Worm (Caenorhabditis elegans): ENCODE results near the gene Y38E10A.34.
A peak's percentile ranks its signal among the peaks of the same experiment; 100 is the strongest.

Y38E10A.34 gene

ce11 chrII:12619288-12619687 lies 11.7 kb upstream of the Y38E10A.34 start, which contains the start of gene nspe-2:
Gene nspe-2, minus strand, starts transcription at chrII:12619388.
- TF ChIP-seq lir-3 (tag; optimal IDR thresholded peaks at IDR 0.05; ENCODE audit: poor library complexity) (no peak), nhr-12 (tag; optimal IDR thresholded peaks at IDR 0.05) (no peak)

- TF ChIP-seq lin-35 (GFP tag; optimal IDR thresholded peaks at IDR 0.05) (no peak), pqm-1 (tag; optimal IDR thresholded peaks at IDR 0.05) (no peak), skn-1 (tag; optimal IDR thresholded peaks at IDR 0.05) (no peak), ceh-82 (tag; optimal IDR thresholded peaks at IDR 0.05) (no peak), mep-1 (tag; optimal IDR thresholded peaks at IDR 0.05) (no peak), C04F5.9 (tag; optimal IDR thresholded peaks at IDR 0.05) (no peak), nhr-28 (tag; optimal IDR thresholded peaks at IDR 0.05) (no peak)
Measured at ce11 chrII:12620764-12621163, 10.2 kb upstream of the Y38E10A.34 start, which contains the start of gene nspe-1. Gene nspe-1, minus strand, starts transcription at chrII:12620864.

ce11 chrII:12621908-12622566 lies 9.0 kb upstream of the Y38E10A.34 start, which contains the start of gene nspe-8:
Gene nspe-8, minus strand, starts transcription at chrII:12621958.
- no peak for TF ChIP-seq ztf-11 (tag; optimal IDR thresholded peaks at IDR 0.05)
- TF ChIP-seq egl-13 (tag; optimal IDR thresholded peaks at IDR 0.05) = no peak
- no peak for TF ChIP-seq efl-3 (GFP tag; optimal IDR thresholded peaks at IDR 0.05)
- no peak for TF ChIP-seq nhr-84 (tag; optimal IDR thresholded peaks at IDR 0.05)
- peak; percentile 70 for TF ChIP-seq lin-14 (GFP tag; optimal IDR thresholded peaks at IDR 0.05)
- TF ChIP-seq nhr-237 (tag; optimal IDR thresholded peaks at IDR 0.05) = no peak
- TF ChIP-seq C04F5.9 (tag; optimal IDR thresholded peaks at IDR 0.05) = no peak
- TF ChIP-seq hpl-2 (GFP tag; optimal IDR thresholded peaks at IDR 0.05) = no peak
- no peak for TF ChIP-seq Y116A8C.19 (tag; optimal IDR thresholded peaks at IDR 0.05; ENCODE audit: borderline replicate concordance)
- no peak for TF ChIP-seq pqm-1 (tag; optimal IDR thresholded peaks at IDR 0.05)
- peak in 1 of 2 experiments; percentile 65 for TF ChIP-seq lin-35 (GFP tag; optimal IDR thresholded peaks at IDR 0.05)
- TF ChIP-seq tbx-2 (tag; optimal IDR thresholded peaks at IDR 0.05) = peak; percentile 77
- TF ChIP-seq elt-2 (tag; optimal IDR thresholded peaks at IDR 0.05) = no peak
- peak; percentile 69 for TF ChIP-seq nhr-47 (tag; optimal IDR thresholded peaks at IDR 0.05)
- no peak for TF ChIP-seq aha-1 (tag; optimal IDR thresholded peaks at IDR 0.05)
- peak; percentile 44 for TF ChIP-seq nhr-19 (GFP tag; conservative IDR thresholded peaks at IDR 0.05)
- no peak for TF ChIP-seq ceh-82 (tag; optimal IDR thresholded peaks at IDR 0.05)
- no peak for TF ChIP-seq unc-62 (GFP tag; optimal IDR thresholded peaks at IDR 0.05)
- TF ChIP-seq dsc-1 (tag; optimal IDR thresholded peaks at IDR 0.05) = no peak
- TF ChIP-seq nhr-28 (tag; optimal IDR thresholded peaks at IDR 0.05) = no peak
- no peak for TF ChIP-seq lsy-2 (tag; optimal IDR thresholded peaks at IDR 0.05)
- peak in 1 of 2 experiments; percentile 15 for TF ChIP-seq mdl-1 (tag; optimal IDR thresholded peaks at IDR 0.05)
- TF ChIP-seq jun-1 (tag; optimal IDR thresholded peaks at IDR 0.05) = no peak
- TF ChIP-seq ceh-63 (GFP tag; optimal IDR thresholded peaks at IDR 0.05) = no peak
- TF ChIP-seq efl-1 (optimal IDR thresholded peaks at IDR 0.05) = no peak
- TF ChIP-seq efl-1 (GFP tag; optimal IDR thresholded peaks at IDR 0.05 in 1 of 2) = peak in 1 of 2 experiments; percentile 81
- TF ChIP-seq elt-3 (tag; optimal IDR thresholded peaks at IDR 0.05) = peak in 5 of 6 experiments; percentile 60 to 86 (median 75)
- peak; percentile 24 for TF ChIP-seq lin-39 (tag; optimal IDR thresholded peaks at IDR 0.05)
- TF ChIP-seq F16B12.6 (tag; optimal IDR thresholded peaks at IDR 0.05) = no peak
- TF ChIP-seq nhr-90 (tag; optimal IDR thresholded peaks at IDR 0.05; ENCODE audit: poor library complexity) = peak; percentile 63
- TF ChIP-seq nhr-85 (tag) = peak; percentile 97
- peak; percentile 38 for TF ChIP-seq blmp-1 (tag; optimal IDR thresholded peaks at IDR 0.05)
- no peak for TF ChIP-seq fkh-4 (tag; optimal IDR thresholded peaks at IDR 0.05; ENCODE audit: borderline replicate concordance)
- no peak for TF ChIP-seq aly-2 (tag; optimal IDR thresholded peaks at IDR 0.05)
- no peak for TF ChIP-seq rnt-1 (tag; optimal IDR thresholded peaks at IDR 0.05)
- TF ChIP-seq zag-1 (tag; optimal IDR thresholded peaks at IDR 0.05) = no peak
- no peak for TF ChIP-seq pag-3 (tag; optimal IDR thresholded peaks at IDR 0.05; ENCODE audit: borderline replicate concordance, insufficient read depth)
- TF ChIP-seq C34B4.2 (tag; optimal IDR thresholded peaks at IDR 0.05) = no peak
- TF ChIP-seq ets-5 (GFP tag; IDR thresholded peaks at IDR 0.05) = no peak
- no peak for TF ChIP-seq mep-1 (tag; optimal IDR thresholded peaks at IDR 0.05)
- no peak for TF ChIP-seq lir-3 (tag; optimal IDR thresholded peaks at IDR 0.05; ENCODE audit: poor library complexity)
- TF ChIP-seq hlh-17 (GFP tag; optimal IDR thresholded peaks at IDR 0.05; ENCODE audit: borderline replicate concordance) = no peak
- no peak for TF ChIP-seq ama-1 (optimal IDR thresholded peaks at IDR 0.05)
- peak; percentile 63 for TF ChIP-seq snu-23 (GFP tag; optimal IDR thresholded peaks at IDR 0.05)

All from whole organism, L1 larva.